Worm (Caenorhabditis elegans): Measurements from ENCODE around the gene C38H2.3.

Gene C38H2.3

DNA sequence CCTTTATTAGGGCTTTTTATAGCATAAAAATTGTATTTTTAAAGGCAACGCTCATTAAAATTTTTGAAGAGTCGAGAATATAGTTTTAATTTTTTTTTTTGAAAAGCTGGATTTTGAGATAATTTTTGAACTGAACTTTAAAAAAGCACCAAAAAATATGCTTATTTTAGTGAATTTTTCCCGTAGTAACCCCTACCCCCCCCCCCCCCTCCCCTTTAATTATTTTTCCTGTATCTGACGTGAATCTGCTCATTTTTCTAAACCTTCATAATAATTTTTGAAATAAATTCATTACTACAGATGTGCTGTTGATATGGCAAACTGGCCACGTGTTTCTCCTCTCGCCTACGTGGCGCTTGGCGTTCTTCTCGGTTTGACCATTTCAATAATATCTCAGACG, 4.9 kb downstream of the C38H2.3 start, which contains the start of gene C38H2.2:
Gene C38H2.2, plus strand, starts transcription at position 301 of the 400 bp plus-strand sequence.
- TF ChIP-seq tbx-2 (tag; optimal IDR thresholded peaks at IDR 0.05) (no peak), eor-1 (tag; optimal IDR thresholded peaks at IDR 0.05) (no peak), snpc-4 (tag; optimal IDR thresholded peaks at IDR 0.05) (no peak), unc-62 (GFP tag; optimal IDR thresholded peaks at IDR 0.05) (no peak), elt-1 (tag; optimal IDR thresholded peaks at IDR 0.05) (no peak), ama-1 (optimal IDR thresholded peaks at IDR 0.05) (no peak), sea-2 (GFP tag; optimal IDR thresholded peaks at IDR 0.05) (no peak), nhr-77 (tag; optimal IDR thresholded peaks at IDR 0.05) (no peak), nhr-67 (tag; optimal IDR thresholded peaks at IDR 0.05) (no peak), pqm-1 (tag; optimal IDR thresholded peaks at IDR 0.05) (no peak), hmg-11 (tag; optimal IDR thresholded peaks at IDR 0.05) (no peak), unc-39 (tag; optimal IDR thresholded peaks at IDR 0.05) (no peak), nhr-76 (tag; optimal IDR thresholded peaks at IDR 0.05) (no peak), jun-1 (tag; optimal IDR thresholded peaks at IDR 0.05) (no peak)

- peak; percentile 41 for TF ChIP-seq nfya-1 (tag; optimal IDR thresholded peaks at IDR 0.05; ENCODE audit: insufficient read depth)
- TF ChIP-seq lin-15B (tag; optimal IDR thresholded peaks at IDR 0.05), result no peak
- TF ChIP-seq ztf-4 (tag; optimal IDR thresholded peaks at IDR 0.05), result no peak
- TF ChIP-seq tbx-2 (tag; optimal IDR thresholded peaks at IDR 0.05), result no peak
- no peak for TF ChIP-seq daf-12 (tag; optimal IDR thresholded peaks at IDR 0.05)
- no peak for TF ChIP-seq nhr-237 (tag; optimal IDR thresholded peaks at IDR 0.05)
- TF ChIP-seq egl-5 (tag; optimal IDR thresholded peaks at IDR 0.05), result no peak
- TF ChIP-seq unc-62 (GFP tag; optimal IDR thresholded peaks at IDR 0.05), result no peak
- no peak for TF ChIP-seq elt-2 (tag; optimal IDR thresholded peaks at IDR 0.05)
- no peak for TF ChIP-seq lin-39 (tag; optimal IDR thresholded peaks at IDR 0.05)
- no peak for TF ChIP-seq zag-1 (tag; optimal IDR thresholded peaks at IDR 0.05)
- no peak for TF ChIP-seq ceh-82 (tag; optimal IDR thresholded peaks at IDR 0.05)
- no peak for TF ChIP-seq sea-2 (GFP tag; optimal IDR thresholded peaks at IDR 0.05)
- peak; percentile 51 for TF ChIP-seq hmg-11 (tag; optimal IDR thresholded peaks at IDR 0.05)
Observed at ce11 chrIII:10380640-10381039, 5.7 kb downstream of the C38H2.3 start.

DNA sequence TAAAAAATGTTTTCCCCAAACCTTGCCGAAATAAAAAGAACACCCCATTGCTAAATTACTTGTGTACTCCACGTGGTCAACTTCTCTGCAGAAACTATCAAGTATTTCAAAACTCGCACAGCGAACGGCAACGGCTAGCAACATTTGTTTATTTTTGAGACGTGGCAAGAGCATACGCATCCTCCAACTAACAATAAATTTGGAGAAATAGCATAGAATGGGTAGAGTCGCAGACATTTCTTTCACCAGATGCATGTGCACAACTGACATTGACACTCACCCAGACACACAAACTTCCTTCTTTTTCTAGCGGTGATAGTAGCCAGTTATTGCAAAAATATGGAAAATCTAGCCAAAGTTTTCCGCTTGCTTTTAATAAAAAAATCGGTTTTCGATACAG, 6.7 kb downstream of the C38H2.3 start:
- TF ChIP-seq mdl-1 (tag; optimal IDR thresholded peaks at IDR 0.05) (no peak), zag-1 (tag; optimal IDR thresholded peaks at IDR 0.05) (no peak), elt-1 (tag; optimal IDR thresholded peaks at IDR 0.05) (no peak), nhr-25 (tag; optimal IDR thresholded peaks at IDR 0.05) (no peak), nhr-12 (tag; optimal IDR thresholded peaks at IDR 0.05) (no peak), lin-39 (tag; optimal IDR thresholded peaks at IDR 0.05) (no peak), nhr-23 (tag; optimal IDR thresholded peaks at IDR 0.05) (no peak), ama-1 (optimal IDR thresholded peaks at IDR 0.05) (no peak), ceh-16 (tag; optimal IDR thresholded peaks at IDR 0.05) (no peak), unc-39 (tag; optimal IDR thresholded peaks at IDR 0.05) (no peak), nhr-67 (tag; optimal IDR thresholded peaks at IDR 0.05) (no peak)

DNA sequence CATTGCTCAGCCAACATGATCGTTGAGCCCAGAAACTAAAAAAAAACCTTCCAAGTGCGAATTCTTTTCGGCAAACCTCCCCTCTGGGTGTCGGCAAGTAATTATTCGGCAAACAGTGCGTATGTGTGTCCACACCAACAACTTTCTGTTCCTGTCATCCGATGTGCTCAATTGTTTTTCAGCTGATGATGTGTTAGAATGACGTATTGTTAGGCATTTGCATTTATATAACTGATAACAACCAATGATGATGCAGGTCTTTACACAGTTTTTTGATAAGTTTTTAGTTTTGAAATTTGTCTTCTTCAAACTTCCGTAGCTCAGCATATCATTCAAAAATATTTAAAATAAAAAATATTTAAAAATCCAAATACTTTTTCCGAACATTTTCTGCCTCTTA, 7.5 kb downstream of the C38H2.3 start:
- TF ChIP-seq nhr-12 (tag; optimal IDR thresholded peaks at IDR 0.05) (no peak), nhr-11 (tag; optimal IDR thresholded peaks at IDR 0.05) (no peak), jun-1 (tag; optimal IDR thresholded peaks at IDR 0.05) (peak; percentile 13), pqm-1 (tag; optimal IDR thresholded peaks at IDR 0.05) (peak; percentile 61), nhr-67 (tag; optimal IDR thresholded peaks at IDR 0.05) (no peak), ztf-11 (tag; optimal IDR thresholded peaks at IDR 0.05) (no peak), egl-5 (tag; optimal IDR thresholded peaks at IDR 0.05) (no peak), nhr-23 (tag; optimal IDR thresholded peaks at IDR 0.05) (no peak), sea-2 (GFP tag; optimal IDR thresholded peaks at IDR 0.05) (no peak), lsy-12 (tag; optimal IDR thresholded peaks at IDR 0.05) (no peak), nhr-76 (tag; optimal IDR thresholded peaks at IDR 0.05) (no peak), nhr-28 (tag; optimal IDR thresholded peaks at IDR 0.05) (no peak), eor-1 (tag; optimal IDR thresholded peaks at IDR 0.05) (no peak), nhr-77 (tag; optimal IDR thresholded peaks at IDR 0.05) (no peak), elt-2 (tag; optimal IDR thresholded peaks at IDR 0.05) (peak; percentile 53), fos-1 (tag; optimal IDR thresholded peaks at IDR 0.05) (no peak), aly-2 (tag; optimal IDR thresholded peaks at IDR 0.05) (no peak), pha-4 (tag; optimal IDR thresholded peaks at IDR 0.05) (peak; percentile 38), daf-12 (tag; optimal IDR thresholded peaks at IDR 0.05) (no peak), egl-27 (tag; optimal IDR thresholded peaks at IDR 0.05) (no peak)
